Fruit fly (Drosophila melanogaster): Measurements from ENCODE around the gene CG18749.

dm6 chr3R:8233370-8233773 is 10.5 kb upstream of the CG18749 start, which contains the start of gene PolI:
- no peak for TF ChIP-seq usp (GFP tag; optimal IDR thresholded peaks at IDR 0.05)
- TF ChIP-seq Dll (optimal IDR thresholded peaks at IDR 0.05): no peak

Measured in whole organism.